Worm (Caenorhabditis elegans): ENCODE results near the gene unc-79.

- TF ChIP-seq snpc-4 (tag; optimal IDR thresholded peaks at IDR 0.05) (no peak), mbf-1 (tag; optimal IDR thresholded peaks at IDR 0.05) (no peak), unc-39 (tag; optimal IDR thresholded peaks at IDR 0.05) (no peak), lsy-2 (tag; optimal IDR thresholded peaks at IDR 0.05) (no peak)
Observed at ce11 chrIII:4085657-4086056, 19.2 kb downstream of the unc-79 start.
